Worm (Caenorhabditis elegans) whole organism, L4/young adult: ENCODE data around the gene npr-21.

Experiments
- W03F9.2 ChIP-seq: fragments of 150-350 bp; optimal IDR thresholded peaks from 2 replicates; lab custom pipeline; 2014; ENCODE audit warnings: missing biosample characterization, missing genetic modification characterization
- him-1 ChIP-seq: sonication (generic microtip); optimal IDR thresholded peaks from 2 replicates; lab custom pipeline; 2016; ENCODE audit warnings: missing genotype, missing genetic modification reagents, missing genetic modification characterization, missing compliant biosample characterization

ce11 chrX:17107670-17108069 lies 50.1 kb downstream of the npr-21 start, which contains the start of gene lido-4:
- TF ChIP-seq him-1 (no peak), W03F9.2 (tag; lab: Kevin White, UChicago) (no peak)
